Worm (Caenorhabditis elegans): Measurements from ENCODE around the gene C34C12.7.
A peak's percentile ranks its signal among the peaks of the same experiment; 100 is the strongest.
"Not testable (repeated sequence)": the region's sequence is repeated elsewhere in the genome, so short reads cannot be mapped to it uniquely, and the experiment has no call there.

Gene C34C12.7

ce11 chrIII:3456226-3456625 lies 31.9 kb downstream of the C34C12.7 start (continued):
- TF ChIP-seq zfp-2 (tag; optimal IDR thresholded peaks at IDR 0.05) (peak; percentile 91), dpl-1 (GFP tag; optimal IDR thresholded peaks at IDR 0.05) (peak; percentile 97), saeg-2 (GFP tag; IDR thresholded peaks at IDR 0.05) (peak; percentile 90), ama-1 (optimal IDR thresholded peaks at IDR 0.05) (peak; percentile 60), rbr-2 (tag; optimal IDR thresholded peaks at IDR 0.05) (peak; percentile 99), snpc-1.2 (GFP tag; IDR thresholded peaks at IDR 0.05) (peak; percentile 63; the same call in 1 of the 2 replicates), php-3 (GFP tag; IDR thresholded peaks at IDR 0.05) (peak; percentile 86), ceh-32 (tag; optimal IDR thresholded peaks at IDR 0.05; ENCODE audit: poor library complexity) (no peak), cey-2 (tag; optimal IDR thresholded peaks at IDR 0.05; ENCODE audit: borderline replicate concordance, insufficient read depth) (no peak), nhr-28 (tag; optimal IDR thresholded peaks at IDR 0.05) (peak; percentile 96), ztf-7 (tag; optimal IDR thresholded peaks at IDR 0.05) (peak; percentile 74), ceh-62 (tag; optimal IDR thresholded peaks at IDR 0.05) (no peak), spr-1 (tag; optimal IDR thresholded peaks at IDR 0.05) (peak; percentile 94), dmd-8 (GFP tag; IDR thresholded peaks at IDR 0.05) (no peak), nhr-111 (GFP tag; optimal IDR thresholded peaks at IDR 0.05) (no peak), lin-1 (GFP tag; IDR thresholded peaks at IDR 0.05) (peak; percentile 91), duxl-1 (tag; optimal IDR thresholded peaks at IDR 0.05; ENCODE audit: poor library complexity) (peak; percentile 93), Y5F2A.4 (GFP tag; optimal IDR thresholded peaks at IDR 0.05) (peak; percentile 61), egl-43 (GFP tag; IDR thresholded peaks at IDR 0.05) (peak; percentile 85)

ce11 chrIII:3454045-3454444 lies 34.1 kb downstream of the C34C12.7 start, which contains the start of gene C34C12.1:
Gene C34C12.1 (plus strand): TSS chrIII:3454345.
- TF ChIP-seq php-3 (GFP tag; IDR thresholded peaks at IDR 0.05); nhr-6 (tag; optimal IDR thresholded peaks at IDR 0.05); set-16 (GFP tag; IDR thresholded peaks at IDR 0.05): not testable (repeated sequence)

ce11 chrIII:3453486-3453885 lies 34.7 kb downstream of the C34C12.7 start, which contains the start of gene C34C12.2:
Gene C34C12.2 (plus strand): TSS chrIII:3453786.
- not testable (repeated sequence) for TF ChIP-seq Y105C5A.15 (GFP tag; IDR thresholded peaks at IDR 0.05); F44E2.7 (GFP tag; IDR thresholded peaks at IDR 0.05); dpl-1 (GFP tag; optimal IDR thresholded peaks at IDR 0.05)

- TF ChIP-seq lin-1 (GFP tag; IDR thresholded peaks at IDR 0.05): no peak
- TF ChIP-seq lin-38 (GFP tag; IDR thresholded peaks at IDR 0.05): peak; percentile 61
- peak; percentile 57 for TF ChIP-seq set-16 (GFP tag; IDR thresholded peaks at IDR 0.05)
Observed at ce11 chrIII:3452563-3453210, 35.5 kb downstream of the C34C12.7 start, which contains the start of the genes K01A11.3 and C34C12.12. Gene K01A11.3 (minus strand): TSS chrIII:3452613. Gene C34C12.12 (plus strand): TSS chrIII:3453194.

- TF ChIP-seq zfp-2 (tag; optimal IDR thresholded peaks at IDR 0.05): no peak
- TF ChIP-seq nhr-102 (tag; optimal IDR thresholded peaks at IDR 0.05): no peak
- no peak for TF ChIP-seq ceh-20 (GFP tag; IDR thresholded peaks at IDR 0.05)
- peak; percentile 90 for TF ChIP-seq aha-1 (tag)
- no peak for TF ChIP-seq mdt-29 (GFP tag; IDR thresholded peaks at IDR 0.05)
- no peak for TF ChIP-seq hlh-11 (tag; optimal IDR thresholded peaks at IDR 0.05)
Observed at ce11 chrIII:3444139-3444538, 44.0 kb downstream of the C34C12.7 start, which contains the start of gene spe-41. Gene spe-41 (minus strand): TSS chrIII:3444210.

ce11 chrIII:3437139-3437538 lies 51.0 kb downstream of the C34C12.7 start:
- TF ChIP-seq unc-130 (GFP tag; optimal IDR thresholded peaks at IDR 0.05): no peak
- TF ChIP-seq ceh-20 (GFP tag; IDR thresholded peaks at IDR 0.05): 0 out of 2 replicates have a peak, but pooled peaks have one; percentile 40
- TF ChIP-seq nhr-42 (GFP tag; IDR thresholded peaks at IDR 0.05): no peak
- TF ChIP-seq zfp-3 (GFP tag; conservative IDR thresholded peaks at IDR 0.05): no peak
- no peak for TF ChIP-seq lir-3 (tag; optimal IDR thresholded peaks at IDR 0.05)
- peak; percentile 93 for TF ChIP-seq aha-1 (tag)
- TF ChIP-seq rbr-2 (tag; optimal IDR thresholded peaks at IDR 0.05): peak; percentile 2
- no peak for TF ChIP-seq sdz-12 (GFP tag; optimal IDR thresholded peaks at IDR 0.05)
- TF ChIP-seq unc-62 (GFP tag; optimal IDR thresholded peaks at IDR 0.05 in 1 of 2): peak in 1 of 2 experiments; percentile 28
- no peak for TF ChIP-seq unc-62 (tag; optimal IDR thresholded peaks at IDR 0.05)
